Worm (Caenorhabditis elegans) whole organism, L3 larva: ENCODE data around the gene sek-4.

Experiments used
- ama-1 ChIP-seq: fragments of 150-350 bp; optimal IDR thresholded peaks from 2 replicates; lab custom pipeline; 2018
- elt-1 ChIP-seq: fragments of 150-350 bp; optimal IDR thresholded peaks from 2 replicates; lab custom pipeline; 2014; ENCODE audit warnings: missing biosample characterization, missing genetic modification characterization
- jun-1 ChIP-seq: fragments of 150-350 bp; optimal IDR thresholded peaks from 2 replicates; lab custom pipeline; 2014; ENCODE audit warnings: missing biosample characterization, missing genetic modification reagents, missing genetic modification characterization
- mdl-1 ChIP-seq: fragments of 150-350 bp; optimal IDR thresholded peaks from 2 replicates; lab custom pipeline; 2014; ENCODE audit warnings: missing biosample characterization, missing genetic modification characterization
- snpc-4 ChIP-seq: fragments of 150-350 bp; optimal IDR thresholded peaks from 2 replicates; lab custom pipeline; 2014; ENCODE audit warnings: missing biosample characterization, missing genetic modification characterization

DNA sequence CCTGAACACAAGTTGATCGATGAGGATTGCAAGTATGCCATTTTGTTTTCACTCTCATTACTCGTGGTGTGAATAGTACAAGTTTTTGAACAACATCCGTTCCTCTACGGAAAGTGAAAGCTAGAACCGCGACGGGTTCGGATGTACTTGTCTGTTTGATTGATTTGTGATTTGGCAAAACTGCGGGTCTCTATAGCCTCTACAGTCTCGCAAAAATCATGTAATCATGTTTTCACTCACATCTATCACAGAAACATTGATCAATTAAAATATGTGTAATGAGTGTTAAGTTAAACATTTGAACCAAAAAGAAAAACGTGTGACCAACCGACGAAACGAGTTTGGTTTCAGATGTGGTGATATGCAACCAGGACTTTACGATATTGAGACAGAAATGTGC, 35.5 kb upstream of the sek-4 start:
- no peak for TF ChIP-seq ama-1 (lab: Kevin White, UChicago)
- TF ChIP-seq elt-1 (tag; lab: Kevin White, UChicago), result no peak
- TF ChIP-seq snpc-4 (tag; lab: Kevin White, UChicago), result no peak
- no peak for TF ChIP-seq jun-1 (tag; lab: Kevin White, UChicago)
- TF ChIP-seq mdl-1, result no peak
